Worm (Caenorhabditis elegans) whole organism, L1 larva: Measurements from ENCODE around the gene npp-9.

Source experiments
- C16A3.4 ChIP-seq: fragments of 150-350 bp; optimal IDR thresholded peaks from 2 replicates; lab custom pipeline; 2014; ENCODE audit warnings: missing biosample characterization, missing genetic modification characterization
- F16B12.6 ChIP-seq: fragments of 150-350 bp; optimal IDR thresholded peaks from 2 replicates; lab custom pipeline; 2014; ENCODE audit warnings: missing biosample characterization, missing genetic modification characterization
- aha-1 ChIP-seq: fragments of 150-350 bp; optimal IDR thresholded peaks from 2 replicates; lab custom pipeline; 2014; ENCODE audit warnings: missing biosample characterization, missing genetic modification characterization
- alr-1 ChIP-seq: fragments of 200-800 bp; sonication (Bioruptor generic); optimal IDR thresholded peaks from 2 replicates; lab custom pipeline; 2018; ENCODE audit warnings: borderline replicate concordance, mild to moderate bottlenecking, missing genetic modification characterization, missing compliant biosample characterization
- aly-2 ChIP-seq: fragments of 150-350 bp; optimal IDR thresholded peaks from 2 replicates; lab custom pipeline; 2014; ENCODE audit warnings: missing biosample characterization, missing genetic modification characterization
- ceh-8 ChIP-seq: fragments of 200-800 bp; sonication (Bioruptor generic); optimal IDR thresholded peaks from 2 replicates; lab custom pipeline; 2018; ENCODE audit warnings: mild to moderate bottlenecking, missing genetic modification characterization, moderate library complexity, missing compliant biosample characterization
- ceh-82 ChIP-seq, 3 experiments: fragments of 150-350 bp in 1 of 3; sonication (generic microtip) in 2 of 3; optimal IDR thresholded peaks; 2 replicates each; lab custom pipeline; 2014 to 2017; ENCODE audit warnings: missing biosample characterization in 3 of 3, missing genetic modification characterization in 3 of 3
- dsc-1 ChIP-seq: sonication (generic microtip); optimal IDR thresholded peaks from 2 replicates; lab custom pipeline; 2016; ENCODE audit warnings: mild to moderate bottlenecking, missing genetic modification characterization, missing compliant biosample characterization
- efl-1 ChIP-seq, 4 experiments: fragments of 150-350 bp; optimal IDR thresholded peaks in 3 of 4; peaks in 1 of 4; 1 replicate in 1 of 4; 2 replicates in 3 of 4; lab custom pipeline; 2014; ENCODE audit warnings: missing biosample characterization in 2 of 4, missing genetic modification characterization in 2 of 4, missing genetic modification reagents in 2 of 4
- efl-3 ChIP-seq: fragments of 200-800 bp; sonication (Bioruptor generic); optimal IDR thresholded peaks from 2 replicates; lab custom pipeline; 2018; ENCODE audit warnings: mild to moderate bottlenecking, missing genetic modification characterization, missing compliant biosample characterization
- egl-27 ChIP-seq, 2 experiments: fragments of 150-350 bp in 1 of 2; sonication (generic microtip); optimal IDR thresholded peaks; 3 replicates each; lab custom pipeline; 2017 to 2018; ENCODE audit warnings: missing biosample characterization in 2 of 2, missing genetic modification characterization in 2 of 2, missing genetic modification reagents in 2 of 2
- elt-2 ChIP-seq: sonication (generic microtip); optimal IDR thresholded peaks from 2 replicates; lab custom pipeline; 2016; ENCODE audit warnings: missing genetic modification characterization, mild to moderate bottlenecking, inconsistent platforms, missing compliant biosample characterization, missing genetic modification reagents
- fkh-4 ChIP-seq: sonication (generic microtip); optimal IDR thresholded peaks from 2 replicates; lab custom pipeline; 2016; ENCODE audit warnings: missing compliant biosample characterization, missing genetic modification characterization, borderline replicate concordance
- fkh-8 ChIP-seq: sonication (generic microtip); optimal IDR thresholded peaks from 2 replicates; lab custom pipeline; 2016; ENCODE audit warnings: mild to moderate bottlenecking, missing genetic modification characterization, missing compliant biosample characterization
- fos-1 ChIP-seq: fragments of 150-350 bp; optimal IDR thresholded peaks from 2 replicates; lab custom pipeline; 2014; ENCODE audit warnings: missing biosample characterization, missing genetic modification characterization
- grh-1 ChIP-seq: fragments of 200-800 bp; sonication (Bioruptor generic); IDR thresholded peaks from 2 replicates; pipeline ENCODE4 v1.3.6; 2022; ENCODE audit warnings: missing genetic modification reagents, missing genetic modification characterization, missing compliant biosample characterization
- hlh-17 ChIP-seq: fragments of 200-800 bp; sonication (Bioruptor generic); optimal IDR thresholded peaks from 2 replicates; lab custom pipeline; 2018; ENCODE audit warnings: missing genetic modification characterization, mild to moderate bottlenecking, missing compliant biosample characterization, moderate library complexity, borderline replicate concordance
- hlh-4 ChIP-seq: sonication (generic microtip); optimal IDR thresholded peaks from 2 replicates; lab custom pipeline; 2016; ENCODE audit warnings: mild to moderate bottlenecking, missing genetic modification characterization, missing compliant biosample characterization
- isw-1 ChIP-seq: fragments of 200-800 bp; sonication (Bioruptor generic); IDR thresholded peaks from 2 replicates; pipeline ENCODE4 v1.3.6; 2022; ENCODE audit warnings: missing genetic modification characterization, missing compliant biosample characterization
- jun-1 ChIP-seq: fragments of 150-350 bp; optimal IDR thresholded peaks from 2 replicates; lab custom pipeline; 2014; ENCODE audit warnings: missing biosample characterization, missing genetic modification reagents, missing genetic modification characterization
- lin-14 ChIP-seq: fragments of 200-800 bp; sonication (Bioruptor generic); optimal IDR thresholded peaks from 2 replicates; lab custom pipeline; 2018; ENCODE audit warnings: mild to moderate bottlenecking, missing genetic modification characterization, moderate library complexity, missing compliant biosample characterization
- lin-15B ChIP-seq: fragments of 150-350 bp; sonication (generic microtip); optimal IDR thresholded peaks from 3 replicates; lab custom pipeline; 2014; ENCODE audit warnings: missing biosample characterization, missing genetic modification characterization
- lin-39 ChIP-seq: fragments of 150-350 bp; optimal IDR thresholded peaks from 2 replicates; lab custom pipeline; 2014; ENCODE audit warnings: missing biosample characterization, missing genetic modification reagents, missing genetic modification characterization
- lsy-2 ChIP-seq, 2 experiments: fragments of 150-350 bp; optimal IDR thresholded peaks; 2 replicates each; lab custom pipeline; 2014; ENCODE audit warnings: missing biosample characterization in 2 of 2, missing genetic modification characterization in 2 of 2
- mep-1 ChIP-seq: fragments of 150-350 bp; optimal IDR thresholded peaks from 2 replicates; lab custom pipeline; 2014; ENCODE audit warnings: missing biosample characterization, missing genetic modification characterization
- nhr-11 ChIP-seq: fragments of 150-350 bp; optimal IDR thresholded peaks from 2 replicates; lab custom pipeline; 2014; ENCODE audit warnings: missing biosample characterization, missing genetic modification characterization
- nhr-19 ChIP-seq: fragments of 200-800 bp; sonication (Bioruptor generic); conservative IDR thresholded peaks from 2 replicates; pipeline ENCODE4 v1.3.6; 2022; ENCODE audit warnings: missing genetic modification characterization, missing compliant biosample characterization
- nhr-20 ChIP-seq: sonication (generic microtip); optimal IDR thresholded peaks from 2 replicates; lab custom pipeline; 2016; ENCODE audit warnings: mild to moderate bottlenecking, missing genetic modification characterization, missing compliant biosample characterization
- nhr-77 ChIP-seq: fragments of 150-350 bp; optimal IDR thresholded peaks from 2 replicates; lab custom pipeline; 2014; ENCODE audit warnings: missing biosample characterization, missing genetic modification characterization
- pqm-1 ChIP-seq: sonication (generic microtip); optimal IDR thresholded peaks from 3 replicates; lab custom pipeline; 2017; ENCODE audit warnings: missing biosample characterization, missing genetic modification characterization
- rnt-1 ChIP-seq: sonication (generic microtip); optimal IDR thresholded peaks from 2 replicates; lab custom pipeline; 2016; ENCODE audit warnings: mild to moderate bottlenecking, missing genetic modification characterization, moderate library complexity, missing compliant biosample characterization
- snpc-4 ChIP-seq: fragments of 150-350 bp; optimal IDR thresholded peaks from 2 replicates; lab custom pipeline; 2014; ENCODE audit warnings: missing biosample characterization, missing genetic modification characterization
- snu-23 ChIP-seq: sonication (generic microtip); optimal IDR thresholded peaks from 2 replicates; lab custom pipeline; 2016; ENCODE audit warnings: missing genetic modification characterization, missing compliant biosample characterization
- tbx-2 ChIP-seq: sonication (generic microtip); optimal IDR thresholded peaks from 2 replicates; lab custom pipeline; 2016; ENCODE audit warnings: missing genetic modification characterization, missing compliant biosample characterization
- unc-62 ChIP-seq: fragments of 150-350 bp; optimal IDR thresholded peaks from 2 replicates; lab custom pipeline; 2014; ENCODE audit warnings: missing biosample characterization, missing genetic modification reagents, missing genetic modification characterization
- unc-86 ChIP-seq: sonication (generic microtip); optimal IDR thresholded peaks from 2 replicates; lab custom pipeline; 2016; ENCODE audit warnings: missing genetic modification characterization, missing compliant biosample characterization
- unc-98 ChIP-seq: fragments of 200-800 bp; sonication (Bioruptor generic); IDR thresholded peaks from 2 replicates; pipeline ENCODE4 v1.3.6; 2022; ENCODE audit warnings: missing genetic modification characterization, missing compliant biosample characterization
- vab-15 ChIP-seq: sonication (generic microtip); optimal IDR thresholded peaks from 2 replicates; lab custom pipeline; 2017; ENCODE audit warnings: missing genotype, mild to moderate bottlenecking, missing genetic modification characterization, missing compliant biosample characterization
- zag-1 ChIP-seq: fragments of 150-350 bp; optimal IDR thresholded peaks from 2 replicates; lab custom pipeline; 2014; ENCODE audit warnings: missing biosample characterization, missing genetic modification characterization
- ztf-4 ChIP-seq: fragments of 150-350 bp; optimal IDR thresholded peaks from 2 replicates; lab custom pipeline; 2014; ENCODE audit warnings: missing biosample characterization, missing genetic modification characterization

The npp-9 gene

DNA sequence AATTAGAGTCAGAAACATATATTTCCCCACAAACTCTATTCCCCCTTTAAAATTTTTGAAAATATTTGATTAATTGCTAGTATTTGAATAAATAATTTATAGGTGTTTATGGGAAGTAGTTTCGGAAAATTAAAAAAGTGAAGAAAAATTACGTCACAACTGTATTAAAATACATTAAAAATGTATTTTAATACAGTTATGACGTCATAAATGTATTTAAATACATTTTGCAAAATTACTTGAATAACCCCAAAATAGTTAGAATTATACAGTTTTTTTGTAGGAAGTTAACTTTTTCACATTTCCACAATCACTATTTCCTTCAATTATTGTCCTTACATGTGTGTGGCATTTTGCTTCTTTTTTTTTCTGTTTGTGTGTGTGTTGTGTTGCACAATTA lies 9.2 kb upstream of the npp-9 start:
- TF ChIP-seq aha-1 (tag; lab: Kevin White, UChicago) (no peak), aly-2 (no peak), isw-1 (GFP tag; lab: Robert Waterston, UW) (no peak), jun-1 (tag; lab: Kevin White, UChicago) (no peak), fkh-4 (tag; lab: Kevin White, UChicago) (no peak), pqm-1 (tag; lab: Kevin White, UChicago) (no peak), C16A3.4 (no peak)

DNA sequence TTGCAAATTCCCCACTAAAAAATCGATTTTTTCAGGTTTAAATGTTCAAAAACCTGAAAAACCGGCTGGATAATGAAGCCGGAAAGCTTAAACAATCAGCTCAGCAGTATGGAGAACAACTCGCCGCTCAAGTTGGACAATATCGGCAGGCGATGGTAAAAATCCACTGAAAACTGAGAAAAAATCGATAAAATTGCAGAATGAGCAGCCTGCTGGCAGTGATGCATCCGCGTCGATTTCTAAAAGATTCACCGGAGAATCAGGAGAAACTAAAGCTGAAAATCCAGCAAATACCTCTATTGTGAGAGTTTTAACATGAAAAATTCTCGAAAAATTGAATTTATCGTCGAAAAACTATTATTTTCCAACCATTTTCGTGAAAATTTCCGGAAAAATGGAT lies 1.3 kb upstream of the npp-9 start, which contains the start of gene golg-4:
TSS of gene golg-4 (plus strand) at position 34 of the 400 bp plus-strand sequence.
- TF ChIP-seq efl-1 (optimal IDR thresholded peaks at IDR 0.05; lab: Kevin White, UChicago) (no peak), efl-1 (GFP tag; optimal IDR thresholded peaks at IDR 0.05 in 1 of 2; lab: Kevin White, UChicago) (peak in 1 of 2 experiments; percentile 33), lin-15B (tag; lab: Kevin White, UChicago) (no peak), aha-1 (tag; lab: Kevin White, UChicago) (no peak)

DNA sequence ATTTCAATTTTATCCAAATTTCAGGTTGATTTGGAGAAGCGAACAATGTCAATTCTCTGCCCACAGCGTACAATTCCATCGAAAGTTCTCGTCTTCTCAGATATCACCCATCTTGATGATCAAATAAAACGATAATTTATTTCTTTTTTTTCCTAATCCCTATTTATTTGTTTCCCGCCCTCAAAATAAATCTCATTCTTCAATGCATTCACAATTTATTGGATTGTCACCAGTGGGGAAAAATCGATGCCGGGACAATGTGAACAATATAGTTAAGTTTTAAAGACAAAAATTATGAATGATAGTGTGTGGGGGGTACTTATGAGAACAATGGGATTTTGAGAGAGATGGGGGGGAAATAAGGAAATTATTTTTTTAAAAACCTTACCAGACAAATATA lies 3.8 kb downstream of the npp-9 start:
- TF ChIP-seq jun-1 (tag; lab: Kevin White, UChicago): no peak
- no peak for TF ChIP-seq nhr-77 (tag; lab: Kevin White, UChicago)
- no peak for TF ChIP-seq hlh-17 (GFP tag; lab: Kevin White, UChicago)
- TF ChIP-seq snpc-4: no peak
- no peak for TF ChIP-seq rnt-1 (tag; lab: Kevin White, UChicago)
- TF ChIP-seq efl-3: no peak
- TF ChIP-seq, all 84 proteins: peak for 0

DNA sequence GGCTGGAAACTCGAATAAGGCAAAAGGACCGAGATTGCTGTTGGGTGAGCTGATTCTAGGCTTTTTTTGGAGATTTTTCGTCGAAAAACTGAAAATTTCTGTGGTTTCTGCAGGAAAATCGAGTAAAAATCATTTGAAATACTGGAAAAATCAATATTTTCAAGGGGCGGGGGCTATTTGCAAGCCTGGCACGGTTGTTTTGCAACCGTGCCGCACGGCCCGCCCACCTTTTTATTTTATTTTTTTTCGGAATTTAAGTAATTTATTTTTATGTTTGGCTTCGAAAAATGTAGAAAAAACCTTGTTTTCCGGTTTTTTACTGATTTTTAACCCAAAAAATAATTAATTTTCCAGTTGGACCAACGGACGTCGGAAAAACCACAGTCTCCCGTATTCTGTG lies 5.8 kb downstream of the npp-9 start:
- TF ChIP-seq lin-39 (tag; lab: Kevin White, UChicago) (no peak), jun-1 (tag; lab: Kevin White, UChicago) (no peak), aha-1 (tag; lab: Kevin White, UChicago) (no peak), hlh-4 (tag; lab: Kevin White, UChicago) (no peak), alr-1 (tag; lab: Kevin White, UChicago) (no peak), egl-27 (tag; optimal IDR thresholded peaks at IDR 0.05; lab: Kevin White, UChicago) (no peak), dsc-1 (tag; lab: Kevin White, UChicago) (no peak), F16B12.6 (no peak), nhr-19 (no peak), fos-1 (no peak), zag-1 (tag; lab: Kevin White, UChicago) (no peak), ceh-8 (GFP tag; lab: Kevin White, UChicago) (no peak), fkh-8 (tag; lab: Kevin White, UChicago) (no peak), grh-1 (GFP tag; lab: Robert Waterston, UW) (no peak), efl-3 (no peak), efl-1 (optimal IDR thresholded peaks at IDR 0.05; lab: Kevin White, UChicago) (no peak), efl-1 (GFP tag; optimal IDR thresholded peaks at IDR 0.05 in 1 of 2; lab: Kevin White, UChicago) (no peak), snpc-4 (no peak)
- TF ChIP-seq, all 84 proteins: peak for 0

DNA sequence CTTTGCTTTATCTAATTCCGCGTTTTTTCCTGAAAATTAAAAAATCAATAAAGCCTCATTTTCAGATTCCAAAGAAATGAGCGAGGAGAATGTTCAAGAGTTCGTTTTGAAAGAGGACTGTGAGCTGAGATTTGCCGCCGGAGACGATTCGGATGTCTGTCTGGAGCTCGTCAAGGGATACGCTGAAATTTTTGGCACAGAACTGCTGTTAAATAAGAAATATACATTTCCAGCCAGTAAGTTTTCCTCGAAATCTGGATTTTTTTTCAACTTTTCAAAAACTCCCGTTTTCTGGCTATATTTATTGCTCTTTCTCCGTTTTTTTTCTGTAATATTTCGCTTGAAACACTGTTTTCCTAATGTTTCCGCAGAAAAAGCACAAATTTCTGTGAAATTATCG lies 6.6 kb downstream of the npp-9 start, which contains the start of gene clpf-1:
TSS of gene clpf-1 (plus strand) at position 66 of the 400 bp plus-strand sequence.
- TF ChIP-seq efl-1 (optimal IDR thresholded peaks at IDR 0.05; lab: Kevin White, UChicago): no peak
- peak in 1 of 2 experiments; percentile 70 for TF ChIP-seq efl-1 (GFP tag; optimal IDR thresholded peaks at IDR 0.05 in 1 of 2; lab: Kevin White, UChicago)
- no peak for TF ChIP-seq lin-14 (GFP tag; lab: Kevin White, UChicago)
- no peak for TF ChIP-seq unc-86
- no peak for TF ChIP-seq ztf-4 (tag; lab: Kevin White, UChicago)
- no peak for TF ChIP-seq C16A3.4
- no peak for TF ChIP-seq nhr-77 (tag; lab: Kevin White, UChicago)

DNA sequence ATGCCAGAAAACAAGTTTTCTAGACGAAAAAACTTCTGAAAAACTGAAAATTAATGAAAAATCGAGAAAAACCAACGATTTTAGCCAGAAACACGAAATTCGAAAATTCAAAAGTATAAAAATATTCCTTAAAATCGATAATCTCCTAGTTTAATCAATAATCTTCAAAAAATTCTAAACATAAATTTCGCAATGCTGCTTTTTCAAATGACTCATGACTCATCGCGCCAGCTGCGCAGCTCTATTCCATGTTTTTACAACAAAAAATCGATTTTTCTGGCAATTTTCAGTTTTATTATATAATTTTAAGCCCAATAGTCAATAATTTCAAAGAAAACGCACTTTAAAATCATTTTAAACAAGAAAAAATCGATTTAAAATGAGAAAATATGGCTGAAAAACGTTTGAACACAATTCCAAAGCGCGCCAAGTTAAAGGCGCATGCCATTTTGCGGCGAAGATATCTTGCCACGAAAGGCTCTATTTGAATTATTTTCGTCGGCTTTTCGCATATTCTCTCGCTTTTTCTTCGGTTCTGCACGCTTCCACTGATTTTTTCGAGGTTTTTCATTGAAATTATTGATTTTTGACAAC lies 8.3 kb downstream of the npp-9 start, which contains the start of gene cri-3:
TSS of gene cri-3 (plus strand) at position 482 of the 594 bp plus-strand sequence.
- TF ChIP-seq ceh-82 (tag; optimal IDR thresholded peaks at IDR 0.05; lab: Kevin White, UChicago): peak in 1 of 3 experiments; percentile 22
- no peak for TF ChIP-seq lin-14 (GFP tag; lab: Kevin White, UChicago)
- TF ChIP-seq efl-1 (optimal IDR thresholded peaks at IDR 0.05; lab: Kevin White, UChicago): peak; percentile 26 to 54
- TF ChIP-seq efl-1 (GFP tag; optimal IDR thresholded peaks at IDR 0.05 in 1 of 2; lab: Kevin White, UChicago): peak; percentile 68 to 94
- no peak for TF ChIP-seq tbx-2 (tag; lab: Kevin White, UChicago)
- no peak for TF ChIP-seq fkh-4 (tag; lab: Kevin White, UChicago)
- TF ChIP-seq vab-15: no peak
- TF ChIP-seq unc-98 (GFP tag; lab: Robert Waterston, UW): no peak
- TF ChIP-seq elt-2 (tag; lab: Kevin White, UChicago): no peak
- no peak for TF ChIP-seq unc-62 (GFP tag; lab: Kevin White, UChicago)
- no peak for TF ChIP-seq nhr-11 (tag; lab: Kevin White, UChicago)
- TF ChIP-seq lsy-2 (tag; optimal IDR thresholded peaks at IDR 0.05; lab: Kevin White, UChicago): peak in 1 of 2 experiments; percentile 64
- no peak for TF ChIP-seq pqm-1 (tag; lab: Kevin White, UChicago)
- peak; percentile 5 for TF ChIP-seq snu-23
- TF ChIP-seq fos-1: no peak
- TF ChIP-seq nhr-20 (tag; lab: Kevin White, UChicago): no peak
- no peak for TF ChIP-seq mep-1
